Worm (Caenorhabditis elegans) whole organism, mixed stage, embryonic: Measurements from ENCODE around the gene isw-1.

Experiments used
- M03D4.4 ChIP-seq: sonication (generic microtip); optimal IDR thresholded peaks from 2 replicates; lab custom pipeline; 2017; ENCODE audit warnings: mild to moderate bottlenecking, missing genetic modification characterization, missing compliant biosample characterization
- ceh-39 ChIP-seq: fragments of 150-350 bp; optimal IDR thresholded peaks from 2 replicates; lab custom pipeline; 2014; ENCODE audit warnings: missing biosample characterization, missing genetic modification characterization
- ces-1 ChIP-seq: fragments of 150-350 bp; optimal IDR thresholded peaks from 2 replicates; lab custom pipeline; 2014; ENCODE audit warnings: missing biosample characterization, missing genetic modification reagents, missing genetic modification characterization
- cnd-1 ChIP-seq: fragments of 200-800 bp; sonication (Bioruptor generic); optimal IDR thresholded peaks from 2 replicates; lab custom pipeline; 2018; ENCODE audit warnings: mild to moderate bottlenecking, missing genetic modification characterization, missing compliant biosample characterization
- elt-1 ChIP-seq: sonication (generic microtip); optimal IDR thresholded peaks from 2 replicates; lab custom pipeline; 2017; ENCODE audit warnings: missing genetic modification characterization, mild to moderate bottlenecking, missing compliant biosample characterization, antibody characterized with exemption, moderate library complexity, borderline replicate concordance; ENCODE audit not compliant: insufficient read depth
- lsy-2 ChIP-seq: fragments of 150-350 bp; optimal IDR thresholded peaks from 2 replicates; lab custom pipeline; 2014; ENCODE audit warnings: missing biosample characterization, missing genetic modification characterization
- nhr-237 ChIP-seq: fragments of 150-350 bp; optimal IDR thresholded peaks from 2 replicates; lab custom pipeline; 2014; ENCODE audit warnings: missing biosample characterization, missing genetic modification characterization
- nhr-28 ChIP-seq: fragments of 150-350 bp; optimal IDR thresholded peaks from 2 replicates; lab custom pipeline; 2014; ENCODE audit warnings: missing biosample characterization, missing genetic modification characterization
- nhr-76 ChIP-seq: sonication (generic microtip); optimal IDR thresholded peaks from 2 replicates; lab custom pipeline; 2017; ENCODE audit warnings: missing biosample characterization, missing genetic modification characterization
- pha-4 ChIP-seq: fragments of 150-350 bp; optimal IDR thresholded peaks from 2 replicates; lab custom pipeline; 2018; ENCODE audit warnings: missing biosample characterization, missing genetic modification reagents, missing genetic modification characterization
- snpc-4 ChIP-seq: fragments of 150-350 bp; optimal IDR thresholded peaks from 2 replicates; lab custom pipeline; 2014; ENCODE audit warnings: missing biosample characterization, missing genetic modification characterization
- zip-8 ChIP-seq: fragments of 150-350 bp; optimal IDR thresholded peaks from 2 replicates; lab custom pipeline; 2014; ENCODE audit warnings: missing biosample characterization, missing genetic modification characterization
- ztf-11 ChIP-seq: fragments of 150-350 bp; optimal IDR thresholded peaks from 2 replicates; lab custom pipeline; 2014; ENCODE audit warnings: missing biosample characterization, missing genetic modification characterization

DNA sequence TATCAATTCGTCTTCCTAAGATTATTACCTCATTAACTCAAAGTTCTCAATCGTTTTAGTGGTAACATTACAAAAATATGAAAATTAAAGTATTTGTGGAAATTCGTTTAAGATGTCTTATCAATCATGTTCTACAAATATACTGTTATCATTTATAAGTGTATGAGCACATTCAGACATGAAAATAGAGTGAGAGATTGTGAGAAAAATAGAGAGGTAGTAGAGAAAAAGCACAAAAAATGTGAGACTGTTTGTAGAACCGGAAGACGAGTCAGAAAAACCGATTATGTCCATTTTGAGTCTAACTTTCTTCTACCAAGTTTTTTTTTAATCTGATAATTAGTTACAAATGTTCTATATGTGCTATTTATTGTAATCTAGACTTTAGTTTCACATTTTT lies 16.6 kb downstream of the isw-1 start:
- TF ChIP-seq pha-4 (tag; lab: Kevin White, UChicago): no peak
- no peak for TF ChIP-seq nhr-76 (tag; lab: Kevin White, UChicago)
- no peak for TF ChIP-seq nhr-28 (tag; lab: Kevin White, UChicago)
- TF ChIP-seq ztf-11 (tag; lab: Kevin White, UChicago): no peak
- TF ChIP-seq cnd-1 (tag; lab: Kevin White, UChicago): no peak
- TF ChIP-seq lsy-2 (tag; lab: Kevin White, UChicago): no peak
- TF ChIP-seq ces-1 (GFP tag; lab: Kevin White, UChicago): no peak
- no peak for TF ChIP-seq ceh-39 (tag; lab: Kevin White, UChicago)
- TF ChIP-seq zip-8: no peak
- TF ChIP-seq elt-1: no peak
- TF ChIP-seq nhr-237 (tag; lab: Kevin White, UChicago): no peak
- no peak for TF ChIP-seq M03D4.4 (tag; lab: Kevin White, UChicago)
- TF ChIP-seq snpc-4: no peak
